Worm (Caenorhabditis elegans): ENCODE data around the gene Y54G2A.72.
A peak's percentile ranks its signal among the peaks of the same experiment; 100 is the strongest.

Y54G2A.72 gene

DNA sequence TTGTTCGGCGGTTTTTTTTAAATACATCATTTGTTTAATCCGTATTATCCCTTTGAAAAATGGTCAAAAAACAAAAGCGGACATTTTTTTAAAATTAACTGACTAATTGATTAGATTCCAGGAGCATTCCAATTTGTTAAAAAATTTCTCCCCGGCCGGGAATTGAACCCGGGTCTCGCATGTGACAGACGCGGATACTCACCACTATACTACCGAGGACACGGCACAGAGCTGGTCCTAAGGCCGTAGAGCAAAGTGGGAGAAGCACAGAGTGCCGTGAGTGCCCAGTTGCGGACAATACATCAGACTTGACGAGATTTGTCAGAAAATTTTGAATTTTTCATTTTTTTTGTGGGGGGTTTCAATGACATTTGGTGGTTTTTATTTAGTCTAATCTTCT lies 23.1 kb downstream of the Y54G2A.72 start (continued):
- no peak for TF ChIP-seq nfyb-1 (GFP tag; IDR thresholded peaks at IDR 0.05)
- no peak for TF ChIP-seq zfh-2 (GFP tag; conservative IDR thresholded peaks at IDR 0.05)
- peak; percentile 71 for TF ChIP-seq die-1 (tag; optimal IDR thresholded peaks at IDR 0.05)
- TF ChIP-seq ama-1 (optimal IDR thresholded peaks at IDR 0.05): no peak
- peak in 1 of 2 experiments; percentile 54 for TF ChIP-seq ama-1 (GFP tag; optimal IDR thresholded peaks at IDR 0.05)
- no peak for TF ChIP-seq unc-130 (GFP tag; optimal IDR thresholded peaks at IDR 0.05)
- TF ChIP-seq mcd-1 (GFP tag; IDR thresholded peaks at IDR 0.05): peak; percentile 49; the same call in 1 of the 2 replicates
- no peak for TF ChIP-seq somi-1 (GFP tag; optimal IDR thresholded peaks at IDR 0.05)
- TF ChIP-seq cebp-1 (GFP tag; IDR thresholded peaks at IDR 0.05): no peak
- TF ChIP-seq cebp-1 (tag; optimal IDR thresholded peaks at IDR 0.05): peak; percentile 43
- TF ChIP-seq snpc-1.1 (tag; optimal IDR thresholded peaks at IDR 0.05; ENCODE audit: insufficient read depth): no peak
- TF ChIP-seq cebp-2 (GFP tag; IDR thresholded peaks at IDR 0.05): 0 out of 2 replicates have a peak, but pooled peaks have one; percentile 49
- TF ChIP-seq ztf-28 (GFP tag; IDR thresholded peaks at IDR 0.05): 0 out of 2 replicates have a peak, but pooled peaks have one; percentile 25
- peak; percentile 11 for TF ChIP-seq attf-5 (GFP tag; optimal IDR thresholded peaks at IDR 0.05)
- TF ChIP-seq C17E4.6 (GFP tag; IDR thresholded peaks at IDR 0.05): no peak
- TF ChIP-seq sptf-2 (GFP tag; optimal IDR thresholded peaks at IDR 0.05): no peak
- peak in 1 of 2 experiments; percentile 29 for TF ChIP-seq let-607 (tag; optimal IDR thresholded peaks at IDR 0.05)
- peak; percentile 83 for TF ChIP-seq lin-26 (GFP tag; IDR thresholded peaks at IDR 0.05)
- peak in 1 of 2 experiments; percentile 78 for TF ChIP-seq rec-8 (tag; optimal IDR thresholded peaks at IDR 0.05)
- TF ChIP-seq atf-7 (tag; optimal IDR thresholded peaks at IDR 0.05): no peak
- TF ChIP-seq snpc-3.4 (tag; optimal IDR thresholded peaks at IDR 0.05): peak; percentile 80
- TF ChIP-seq snpc-1.3 (tag; optimal IDR thresholded peaks at IDR 0.05; ENCODE audit: insufficient read depth): peak; percentile 62
- peak; percentile 23 for TF ChIP-seq nhr-80 (tag; optimal IDR thresholded peaks at IDR 0.05)
- TF ChIP-seq aptf-3 (GFP tag; IDR thresholded peaks at IDR 0.05): no peak
- TF ChIP-seq him-1 (tag; optimal IDR thresholded peaks at IDR 0.05): peak; percentile 46
- no peak for TF ChIP-seq nhr-27 (tag; optimal IDR thresholded peaks at IDR 0.05)
- peak; percentile 77 for TF ChIP-seq D2030.7 (GFP tag; IDR thresholded peaks at IDR 0.05)
- peak; percentile 35 for TF ChIP-seq chd-7 (tag; optimal IDR thresholded peaks at IDR 0.05)
- TF ChIP-seq F52B5.7 (tag; optimal IDR thresholded peaks at IDR 0.05): peak; percentile 17
- TF ChIP-seq snpc-4 (GFP tag; optimal IDR thresholded peaks at IDR 0.05): peak; percentile 59
- TF ChIP-seq snpc-4 (tag; optimal IDR thresholded peaks at IDR 0.05): peak in 3 of 4 experiments; percentile 15 to 56 (median 26)
- peak; percentile 56 for TF ChIP-seq mxl-1 (tag; optimal IDR thresholded peaks at IDR 0.05)
- TF ChIP-seq mes-4 (tag; optimal IDR thresholded peaks at IDR 0.05): no peak
- TF ChIP-seq ztf-25 (GFP tag; IDR thresholded peaks at IDR 0.05): peak; percentile 76; the same call in 1 of the 2 replicates
- TF ChIP-seq pbrm-1 (GFP tag; IDR thresholded peaks at IDR 0.05): 0 out of 2 replicates have a peak, but pooled peaks have one; percentile 46
- no peak for TF ChIP-seq Y53F4B.3 (GFP tag; IDR thresholded peaks at IDR 0.05)
- no peak for TF ChIP-seq Y79H2A.3 (GFP tag; conservative IDR thresholded peaks at IDR 0.05)
- TF ChIP-seq nhr-90 (tag; optimal IDR thresholded peaks at IDR 0.05): peak; percentile 71
- TF ChIP-seq lin-54 (GFP tag; optimal IDR thresholded peaks at IDR 0.05): peak; percentile 29
- TF ChIP-seq ztf-18 (tag; optimal IDR thresholded peaks at IDR 0.05): peak; percentile 69
- TF ChIP-seq T26A5.8 (tag; optimal IDR thresholded peaks at IDR 0.05): no peak
- TF ChIP-seq tbp1 (GFP tag; optimal IDR thresholded peaks at IDR 0.05): peak; percentile 94
- TF ChIP-seq athp-1 (tag; optimal IDR thresholded peaks at IDR 0.05): peak; percentile 11
- TF ChIP-seq unc-62 (GFP tag; optimal IDR thresholded peaks at IDR 0.05): no peak
- no peak for TF ChIP-seq bed-1 (GFP tag; IDR thresholded peaks at IDR 0.05)
- TF ChIP-seq Y95B8A.8 (GFP tag; IDR thresholded peaks at IDR 0.05): no peak
- 0 out of 2 replicates have a peak, but pooled peaks have one; percentile 19 for TF ChIP-seq Y53G8AR.9 (GFP tag; conservative IDR thresholded peaks at IDR 0.05)
- TF ChIP-seq lsy-27 (tag; optimal IDR thresholded peaks at IDR 0.05; ENCODE audit: borderline replicate concordance, insufficient read depth): no peak
